Worm (Caenorhabditis elegans): Measurements from ENCODE around the gene R03H10.6.

R03H10.6 gene

DNA sequence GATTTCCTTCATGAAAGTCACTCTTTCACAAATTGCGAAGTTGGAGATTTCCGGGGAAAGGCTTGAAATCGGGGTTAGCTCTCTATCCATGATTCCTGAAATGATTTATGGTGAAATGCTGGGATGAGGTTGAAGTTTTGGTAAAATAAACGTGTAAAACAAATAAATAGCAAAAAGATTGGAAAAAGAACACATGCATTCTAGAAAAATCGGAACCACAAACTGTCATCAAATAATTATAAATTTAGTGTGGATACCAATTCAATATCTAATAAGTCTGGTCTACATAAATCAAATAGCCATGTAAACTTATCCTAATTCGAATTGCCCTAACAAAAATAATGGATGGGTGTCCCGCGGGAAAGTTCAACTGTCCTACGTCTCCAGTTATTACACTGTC lies at the start of gene R03H10.6:
R03H10.6 (minus strand) TSS at position 101 of the 400 bp plus-strand sequence.
- no peak for TF ChIP-seq nhr-67 (tag; optimal IDR thresholded peaks at IDR 0.05)
- no peak for TF ChIP-seq jun-1 (tag; optimal IDR thresholded peaks at IDR 0.05)
- no peak for TF ChIP-seq tbx-2 (tag; optimal IDR thresholded peaks at IDR 0.05)
- TF ChIP-seq nhr-23 (tag; optimal IDR thresholded peaks at IDR 0.05) = no peak
- TF ChIP-seq ama-1 (optimal IDR thresholded peaks at IDR 0.05) = no peak
- TF ChIP-seq lin-15B (tag; optimal IDR thresholded peaks at IDR 0.05) = no peak
- no peak for TF ChIP-seq mdl-1 (tag; optimal IDR thresholded peaks at IDR 0.05)
- TF ChIP-seq ceh-9 (tag; optimal IDR thresholded peaks at IDR 0.05) = no peak
- TF ChIP-seq daf-12 (tag; optimal IDR thresholded peaks at IDR 0.05) = no peak

ce11 chrII:4222983-4223382 lies 49.7 kb upstream of the R03H10.6 start, which contains the start of gene C16A11.5:
TSS of gene C16A11.5 (plus strand) at chrII:4223305.
- TF ChIP-seq zag-1 (tag; optimal IDR thresholded peaks at IDR 0.05) = no peak
- no peak for TF ChIP-seq hmg-11 (tag; optimal IDR thresholded peaks at IDR 0.05)
- TF ChIP-seq fos-1 (tag; optimal IDR thresholded peaks at IDR 0.05) = no peak
- no peak for TF ChIP-seq egl-27 (tag; optimal IDR thresholded peaks at IDR 0.05)
- TF ChIP-seq ceh-9 (tag; optimal IDR thresholded peaks at IDR 0.05) = no peak
- TF ChIP-seq lsy-12 (tag; optimal IDR thresholded peaks at IDR 0.05) = no peak
- no peak for TF ChIP-seq jun-1 (tag; optimal IDR thresholded peaks at IDR 0.05)
- no peak for TF ChIP-seq pha-4 (tag; optimal IDR thresholded peaks at IDR 0.05)
- TF ChIP-seq eor-1 (tag; optimal IDR thresholded peaks at IDR 0.05) = no peak
- no peak for TF ChIP-seq egl-5 (tag; optimal IDR thresholded peaks at IDR 0.05)
- TF ChIP-seq nhr-28 (tag; optimal IDR thresholded peaks at IDR 0.05) = no peak
- TF ChIP-seq snpc-4 (tag; optimal IDR thresholded peaks at IDR 0.05) = no peak

- TF ChIP-seq ama-1 (optimal IDR thresholded peaks at IDR 0.05) (no peak), egl-5 (tag; optimal IDR thresholded peaks at IDR 0.05) (no peak), nhr-11 (tag; optimal IDR thresholded peaks at IDR 0.05) (no peak), fkh-10 (GFP tag; optimal IDR thresholded peaks at IDR 0.05) (no peak), elt-1 (tag; optimal IDR thresholded peaks at IDR 0.05) (no peak), elt-3 (tag; optimal IDR thresholded peaks at IDR 0.05) (no peak), lin-39 (tag; optimal IDR thresholded peaks at IDR 0.05) (no peak), aly-2 (tag; optimal IDR thresholded peaks at IDR 0.05) (no peak), daf-12 (tag; optimal IDR thresholded peaks at IDR 0.05) (no peak), snpc-4 (tag; optimal IDR thresholded peaks at IDR 0.05) (no peak), ceh-16 (tag; optimal IDR thresholded peaks at IDR 0.05) (no peak), egl-27 (tag; optimal IDR thresholded peaks at IDR 0.05) (no peak), mdl-1 (tag; optimal IDR thresholded peaks at IDR 0.05) (no peak)
These were observed 49.2 kb upstream of the R03H10.6 start for ce11 chrII:4222469-4222868.

DNA sequence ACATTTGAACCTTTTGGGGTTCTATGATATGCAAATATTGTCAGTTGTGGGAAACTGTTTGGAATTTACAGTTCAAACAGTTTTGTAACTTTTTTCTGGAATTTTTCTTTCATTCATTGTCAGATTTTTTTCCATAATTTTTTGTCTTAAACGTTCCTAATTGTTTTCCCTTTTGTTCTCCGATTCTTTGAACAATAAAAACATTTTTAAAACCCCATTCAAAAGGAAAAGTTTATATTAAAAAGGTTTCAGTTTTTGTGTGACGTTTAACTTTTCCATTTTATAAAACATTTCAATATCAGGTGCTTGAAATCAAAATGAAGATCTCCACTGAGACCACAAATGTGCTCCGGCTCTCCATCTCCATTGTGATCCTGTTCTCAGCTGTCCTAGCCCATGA lies 45.8 kb upstream of the R03H10.6 start, which contains the start of gene F31D5.1:
F31D5.1 (plus strand) TSS at position 301 of the 400 bp plus-strand sequence.
- TF ChIP-seq ceh-28 (tag; optimal IDR thresholded peaks at IDR 0.05) = no peak
- no peak for TF ChIP-seq nhr-28 (tag; optimal IDR thresholded peaks at IDR 0.05)
- no peak for TF ChIP-seq lin-39 (tag; optimal IDR thresholded peaks at IDR 0.05)
- TF ChIP-seq daf-12 (tag; optimal IDR thresholded peaks at IDR 0.05) = no peak
- TF ChIP-seq elt-2 (tag; optimal IDR thresholded peaks at IDR 0.05) = no peak
- TF ChIP-seq nhr-23 (tag; optimal IDR thresholded peaks at IDR 0.05) = no peak
- TF ChIP-seq unc-39 (tag; optimal IDR thresholded peaks at IDR 0.05) = no peak
- TF ChIP-seq elt-1 (tag; optimal IDR thresholded peaks at IDR 0.05) = no peak
- no peak for TF ChIP-seq pqm-1 (tag; optimal IDR thresholded peaks at IDR 0.05)
- TF ChIP-seq sea-2 (GFP tag; optimal IDR thresholded peaks at IDR 0.05) = no peak
- TF ChIP-seq egl-5 (tag; optimal IDR thresholded peaks at IDR 0.05) = no peak
- TF ChIP-seq mml-1 (tag; optimal IDR thresholded peaks at IDR 0.05) = no peak
- no peak for TF ChIP-seq nhr-237 (tag; optimal IDR thresholded peaks at IDR 0.05)
- TF ChIP-seq fkh-2 (tag; optimal IDR thresholded peaks at IDR 0.05) = no peak
- no peak for TF ChIP-seq snpc-4 (tag; optimal IDR thresholded peaks at IDR 0.05)
- no peak for TF ChIP-seq ceh-82 (tag; optimal IDR thresholded peaks at IDR 0.05)
- TF ChIP-seq ceh-16 (tag; optimal IDR thresholded peaks at IDR 0.05) = no peak

- no peak for TF ChIP-seq fkh-10 (GFP tag; optimal IDR thresholded peaks at IDR 0.05)
- TF ChIP-seq R02D3.7 (tag; optimal IDR thresholded peaks at IDR 0.05) = no peak
- TF ChIP-seq mdl-1 (tag; optimal IDR thresholded peaks at IDR 0.05) = no peak
- TF ChIP-seq ZK546.5 (tag; optimal IDR thresholded peaks at IDR 0.05) = no peak
- no peak for TF ChIP-seq ceh-82 (tag; optimal IDR thresholded peaks at IDR 0.05)
- no peak for TF ChIP-seq nhr-23 (tag; optimal IDR thresholded peaks at IDR 0.05)
- no peak for TF ChIP-seq ztf-11 (tag; optimal IDR thresholded peaks at IDR 0.05)
- TF ChIP-seq lsy-12 (tag; optimal IDR thresholded peaks at IDR 0.05) = no peak
- no peak for TF ChIP-seq nhr-77 (tag; optimal IDR thresholded peaks at IDR 0.05)
- TF ChIP-seq egl-27 (tag; optimal IDR thresholded peaks at IDR 0.05) = no peak
- no peak for TF ChIP-seq zag-1 (tag; optimal IDR thresholded peaks at IDR 0.05)
- TF ChIP-seq skn-1 (tag; optimal IDR thresholded peaks at IDR 0.05) = no peak
- TF ChIP-seq jun-1 (tag; optimal IDR thresholded peaks at IDR 0.05) = no peak
- TF ChIP-seq ztf-4 (tag; optimal IDR thresholded peaks at IDR 0.05) = no peak
- no peak for TF ChIP-seq aly-2 (tag; optimal IDR thresholded peaks at IDR 0.05)
These were observed 42.0 kb upstream of the R03H10.6 start, which contains the start of gene F31D5.2 for ce11 chrII:4215318-4215717. TSS of gene F31D5.2 (plus strand) at chrII:4215618.

Data from whole organism, L3 larva.